Fruit fly (Drosophila melanogaster): Measurements from ENCODE around the gene inaF-D.

Gene inaF-D

dm6 chrX:11715937-11716730 lies 12.8 kb downstream of the inaF-D start (continued):
- peak; percentile 90 for TF ChIP-seq Hsf (GFP tag; optimal IDR thresholded peaks at IDR 0.05)
- no peak for TF ChIP-seq Elba2 (GFP tag; optimal IDR thresholded peaks at IDR 0.05)
- TF ChIP-seq ttk (GFP tag; IDR thresholded peaks at IDR 0.05), result peak; percentile 72
- TF ChIP-seq eve (GFP tag; optimal IDR thresholded peaks at IDR 0.05), result no peak
- peak; percentile 53 for TF ChIP-seq CG11085 (GFP tag; IDR thresholded peaks at IDR 0.05)
- TF ChIP-seq stwl (tag; optimal IDR thresholded peaks at IDR 0.05), result no peak
- peak; percentile 80 for TF ChIP-seq CG6765 (GFP tag; optimal IDR thresholded peaks at IDR 0.05)
- peak; percentile 67 for TF ChIP-seq Deaf1 (tag; optimal IDR thresholded peaks at IDR 0.05)
- TF ChIP-seq hbn (GFP tag; IDR thresholded peaks at IDR 0.05; ENCODE audit: partially characterized antibody), result no peak; the same call in none of the 2 replicates
- TF ChIP-seq tin (GFP tag; optimal IDR thresholded peaks at IDR 0.05), result peak; percentile 82
- peak; percentile 67 for TF ChIP-seq wek (GFP tag; optimal IDR thresholded peaks at IDR 0.05)
- TF ChIP-seq inv (GFP tag; IDR thresholded peaks at IDR 0.05; ENCODE audit: partially characterized antibody), result 0 out of 2 replicates have a peak, but pooled peaks have one; percentile 28
- TF ChIP-seq btn (GFP tag; optimal IDR thresholded peaks at IDR 0.05), result peak; percentile 78
- peak; percentile 72 for TF ChIP-seq Oaz (GFP tag; IDR thresholded peaks at IDR 0.05)
- TF ChIP-seq gro (GFP tag; optimal IDR thresholded peaks at IDR 0.05), result peak; percentile 91
- peak; percentile 86 for TF ChIP-seq CG13296 (GFP tag; optimal IDR thresholded peaks at IDR 0.05)
- peak; percentile 70 for TF ChIP-seq CG4730 (GFP tag; IDR thresholded peaks at IDR 0.05)
- TF ChIP-seq CG9609 (GFP tag; optimal IDR thresholded peaks at IDR 0.05), result peak; percentile 84
- TF ChIP-seq CG1233 (GFP tag; optimal IDR thresholded peaks at IDR 0.05), result peak; percentile 86
- TF ChIP-seq Awh (GFP tag; IDR thresholded peaks at IDR 0.05), result peak; percentile 60; the same call in 1 of the 2 replicates
- peak; percentile 100 for TF ChIP-seq D19A (tag; optimal IDR thresholded peaks at IDR 0.05)
- TF ChIP-seq CG34224 (GFP tag; IDR thresholded peaks at IDR 0.05; ENCODE audit: partially characterized antibody), result peak; percentile 76
- TF ChIP-seq cg (GFP tag; optimal IDR thresholded peaks at IDR 0.05), result no peak
- TF ChIP-seq CG12769 (tag; optimal IDR thresholded peaks at IDR 0.05), result peak; percentile 79
- peak; percentile 53 for TF ChIP-seq CG7987 (GFP tag; optimal IDR thresholded peaks at IDR 0.05)
- no peak; the same call in 1 of the 2 replicates for TF ChIP-seq Lim3 (GFP tag; IDR thresholded peaks at IDR 0.05)
- TF ChIP-seq CG1832 (GFP tag; optimal IDR thresholded peaks at IDR 0.05), result no peak
- TF ChIP-seq CG1792 (GFP tag; optimal IDR thresholded peaks at IDR 0.05), result peak; percentile 79
- TF ChIP-seq lov (optimal IDR thresholded peaks at IDR 0.05), result no peak
- 0 out of 3 replicates have a peak, but pooled peaks have one; percentile 35 for TF ChIP-seq lov (GFP tag; IDR thresholded peaks at IDR 0.05)
- peak; percentile 65 for TF ChIP-seq Fer2 (tag; optimal IDR thresholded peaks at IDR 0.05)
- TF ChIP-seq Ptx1 (GFP tag; IDR thresholded peaks at IDR 0.05), result peak; percentile 89
- TF ChIP-seq Bgb (GFP tag; IDR thresholded peaks at IDR 0.05; ENCODE audit: partially characterized antibody), result peak; percentile 51
- TF ChIP-seq CG10147 (GFP tag; optimal IDR thresholded peaks at IDR 0.05), result peak; percentile 93
- peak; percentile 90 for TF ChIP-seq CG15269 (tag; optimal IDR thresholded peaks at IDR 0.05)
- TF ChIP-seq CHES-1-like (GFP tag; optimal IDR thresholded peaks at IDR 0.05), result peak; percentile 88
- TF ChIP-seq CG7963 (GFP tag; IDR thresholded peaks at IDR 0.05; ENCODE audit: partially characterized antibody), result peak; percentile 78
- no peak for TF ChIP-seq aop (GFP tag; IDR thresholded peaks at IDR 0.05)
- no peak for TF ChIP-seq h (optimal IDR thresholded peaks at IDR 0.05)
- peak; percentile 83 for TF ChIP-seq ems (GFP tag; optimal IDR thresholded peaks at IDR 0.05)
- TF ChIP-seq lmd (GFP tag; IDR thresholded peaks at IDR 0.05), result peak; percentile 91
- peak; percentile 68 for TF ChIP-seq CG11456 (GFP tag; IDR thresholded peaks at IDR 0.05)
- peak; percentile 78 for TF ChIP-seq tx (GFP tag; optimal IDR thresholded peaks at IDR 0.05)
- peak; percentile 98 for TF ChIP-seq Med (GFP tag)
- peak; percentile 40 for TF ChIP-seq CG3065 (GFP tag; optimal IDR thresholded peaks at IDR 0.05)
- TF ChIP-seq CG6689 (GFP tag; IDR thresholded peaks at IDR 0.05), result peak; percentile 84
- peak; percentile 79 for TF ChIP-seq CG12744 (GFP tag; optimal IDR thresholded peaks at IDR 0.05)
- peak; percentile 83 for TF ChIP-seq sqz (GFP tag; optimal IDR thresholded peaks at IDR 0.05)
- TF ChIP-seq slbo (GFP tag; IDR thresholded peaks at IDR 0.05), result peak; percentile 80
- peak; percentile 66 for TF ChIP-seq dan (GFP tag; IDR thresholded peaks at IDR 0.05)

Data from whole organism, embryonic.